Worm (Caenorhabditis elegans) whole organism, late embryonic: ENCODE data around the gene tmed-13.

Source experiments
- dmd-4 ChIP-seq: sonication (generic microtip); optimal IDR thresholded peaks from 2 replicates; lab custom pipeline; 2016; ENCODE audit warnings: borderline replicate concordance, missing genetic modification characterization, missing compliant biosample characterization
- elt-2 ChIP-seq: sonication (generic microtip); optimal IDR thresholded peaks from 2 replicates; lab custom pipeline; 2016; ENCODE audit warnings: missing genetic modification reagents, missing genetic modification characterization, missing compliant biosample characterization
- ets-4 ChIP-seq: sonication (generic microtip); optimal IDR thresholded peaks from 2 replicates; lab custom pipeline; 2016; ENCODE audit warnings: missing genetic modification characterization, missing compliant biosample characterization

DNA sequence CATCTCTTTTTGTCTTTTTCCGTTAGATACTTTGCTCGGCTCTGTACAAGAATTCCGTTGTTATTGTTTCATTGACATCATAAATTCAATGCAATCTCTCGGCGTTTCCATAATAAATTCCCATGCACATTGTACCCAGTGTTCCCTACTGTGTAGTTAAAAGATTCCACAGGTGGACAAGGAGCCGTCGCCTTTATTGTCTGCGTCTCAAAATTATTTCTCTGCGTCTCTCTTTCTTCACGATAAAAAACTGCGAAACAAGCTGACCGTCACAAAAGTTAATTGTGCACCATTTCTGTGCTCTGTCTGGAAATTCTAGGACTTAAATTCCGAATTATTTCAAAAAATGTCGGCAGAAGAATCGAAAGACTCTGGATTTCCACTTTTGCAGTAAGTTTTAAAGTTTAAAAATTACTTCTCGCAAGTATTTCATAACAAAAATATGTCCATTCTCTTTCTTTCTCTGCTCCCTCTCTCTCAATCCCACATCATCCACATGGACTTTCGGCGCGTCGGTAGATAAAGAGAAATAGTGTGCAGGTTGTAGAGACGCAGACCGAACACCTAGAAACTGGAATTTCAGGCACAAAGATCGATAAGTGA, 29.1 kb downstream of the tmed-13 start:
- no peak for TF ChIP-seq dmd-4
- no peak for TF ChIP-seq elt-2 (tag; lab: Kevin White, UChicago)
- TF ChIP-seq ets-4 (tag; lab: Kevin White, UChicago) = no peak
